Worm (Caenorhabditis elegans) whole organism, L4 larva: Measurements from ENCODE around the gene cnk-1.
"Not testable (repeated sequence)": the region's sequence is repeated elsewhere in the genome, so short reads cannot be mapped to it uniquely, and the experiment has no call there.

Experiments used
- ama-1 ChIP-seq: fragments of 150-350 bp; optimal IDR thresholded peaks from 2 replicates; lab custom pipeline; 2014; ENCODE audit warnings: inconsistent platforms, mixed read lengths
- fos-1 ChIP-seq: fragments of 150-350 bp; optimal IDR thresholded peaks from 2 replicates; lab custom pipeline; 2014; ENCODE audit warnings: missing biosample characterization, missing genetic modification characterization
- lim-7 ChIP-seq: fragments of 200-800 bp; sonication (Bioruptor generic); IDR thresholded peaks from 2 replicates; pipeline ENCODE4 v1.3.6; 2022; ENCODE audit warnings: missing genetic modification characterization, missing compliant biosample characterization
- unc-39 ChIP-seq: sonication (generic microtip); optimal IDR thresholded peaks from 2 replicates; lab custom pipeline; 2017; ENCODE audit warnings: missing biosample characterization, missing genetic modification characterization
- unc-62 ChIP-seq, 3 experiments: fragments of 150-350 bp in 1 of 3; sonication (generic microtip); optimal IDR thresholded peaks in 2 of 3; peaks in 1 of 3; 1 replicate in 1 of 3; 2 replicates in 2 of 3; lab custom pipeline; 2014 to 2017; ENCODE audit warnings: missing biosample characterization in 3 of 3, missing genetic modification characterization in 3 of 3, missing genetic modification reagents in 3 of 3, missing genotype in 1 of 3

DNA sequence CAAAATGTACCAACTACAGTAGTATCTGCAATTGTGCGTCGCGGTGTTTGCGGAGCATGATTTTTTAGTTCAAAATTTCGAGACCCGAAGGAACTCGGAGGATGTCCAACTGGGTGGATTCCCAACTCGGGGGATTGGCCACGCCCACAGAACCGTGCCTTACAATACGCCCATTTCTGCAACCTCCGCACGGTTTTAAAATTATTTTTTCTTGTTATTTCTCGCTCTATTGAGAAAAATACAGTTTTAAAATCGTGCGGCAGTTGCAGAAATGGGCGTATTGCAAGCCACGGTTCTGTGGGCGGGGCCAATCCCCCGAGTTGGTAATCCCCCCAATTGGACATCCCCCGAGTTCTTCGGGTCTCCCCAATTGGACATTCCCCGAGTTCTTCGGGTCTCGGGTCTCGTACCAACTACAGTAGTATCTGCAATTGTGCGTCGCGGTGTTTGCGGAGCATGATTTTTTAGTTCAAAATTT is 49.2 kb downstream of the cnk-1 start:
- not testable (repeated sequence) for TF ChIP-seq unc-62 (GFP tag; optimal IDR thresholded peaks at IDR 0.05 in 1 of 2; lab: Kevin White, UChicago); unc-62 (tag; optimal IDR thresholded peaks at IDR 0.05; lab: Kevin White, UChicago); lim-7; unc-39 (tag; lab: Kevin White, UChicago); fos-1 (tag; lab: Kevin White, UChicago); ama-1 (lab: Kevin White, UChicago)
